Fruit fly (Drosophila melanogaster): ENCODE results near the gene Swt1.
A peak's percentile ranks its signal among the peaks of the same experiment; 100 is the strongest.

Swt1 gene

DNA sequence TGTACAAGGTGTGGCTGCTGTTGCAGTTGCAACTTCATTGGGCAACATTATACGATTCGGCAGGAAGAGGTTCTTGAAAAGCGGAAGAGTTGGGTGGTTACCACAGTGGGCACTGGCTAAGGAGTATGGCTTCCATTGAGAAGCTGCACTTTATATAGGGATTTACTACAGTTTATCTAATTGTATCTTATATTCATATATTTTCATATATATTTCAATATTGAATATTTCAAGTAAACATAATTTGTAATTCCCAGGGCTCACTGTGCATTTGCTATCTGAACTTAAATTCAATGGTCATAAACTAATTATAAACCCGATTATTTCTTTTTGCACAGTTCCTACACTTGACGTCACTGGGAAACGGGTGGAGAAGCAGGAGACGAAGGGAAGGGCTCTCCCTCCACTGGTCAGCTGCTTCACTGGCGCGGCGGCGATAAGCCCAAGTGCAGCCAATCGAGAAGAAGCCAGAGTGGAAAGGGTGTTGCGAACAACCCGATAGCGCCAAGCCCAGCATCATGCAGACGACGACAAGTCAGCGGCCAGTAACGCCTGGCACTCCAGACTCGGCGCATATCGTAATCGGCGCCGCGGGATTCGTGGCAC is 4.5 kb upstream of the Swt1 start (continued):
- no peak for TF ChIP-seq fkh (GFP tag; optimal IDR thresholded peaks at IDR 0.05)
- peak; percentile 5 for TF ChIP-seq spab (GFP tag; optimal IDR thresholded peaks at IDR 0.05)
- TF ChIP-seq CG4318 (GFP tag; optimal IDR thresholded peaks at IDR 0.05) = peak; percentile 5
- TF ChIP-seq Eip93F (GFP tag; optimal IDR thresholded peaks at IDR 0.05) = no peak
- TF ChIP-seq cyc (GFP tag; optimal IDR thresholded peaks at IDR 0.05) = peak; percentile 19
- TF ChIP-seq CG6854 (GFP tag; optimal IDR thresholded peaks at IDR 0.05) = no peak
- TF ChIP-seq Sox15 (GFP tag; optimal IDR thresholded peaks at IDR 0.05) = no peak
- TF ChIP-seq CG6792 (GFP tag; optimal IDR thresholded peaks at IDR 0.05) = peak; percentile 46
- TF ChIP-seq CG7368 (GFP tag; optimal IDR thresholded peaks at IDR 0.05) = peak; percentile 31
- peak; percentile 61 for TF ChIP-seq svp (GFP tag)
- TF ChIP-seq fd85E (GFP tag; optimal IDR thresholded peaks at IDR 0.05) = no peak
- TF ChIP-seq Lpt (GFP tag; optimal IDR thresholded peaks at IDR 0.05) = peak; percentile 33
- no peak for TF ChIP-seq Hr38 (GFP tag; optimal IDR thresholded peaks at IDR 0.05)
- TF ChIP-seq Eip75B (GFP tag; optimal IDR thresholded peaks at IDR 0.05) = peak; percentile 29
- peak; percentile 53 for TF ChIP-seq CG10669 (GFP tag; optimal IDR thresholded peaks at IDR 0.05)
- peak; percentile 53; the same call in 2 of the 3 replicates for TF ChIP-seq CG6163 (GFP tag; IDR thresholded peaks at IDR 0.05)
- no peak for TF ChIP-seq Met (GFP tag; optimal IDR thresholded peaks at IDR 0.05)
- peak; percentile 65 for TF ChIP-seq CG15336 (GFP tag; IDR thresholded peaks at IDR 0.05)
- TF ChIP-seq fd59A (GFP tag; optimal IDR thresholded peaks at IDR 0.05) = peak; percentile 44
- TF ChIP-seq CG3919 (GFP tag; optimal IDR thresholded peaks at IDR 0.05) = peak; percentile 53
- peak; percentile 4 for TF ChIP-seq Sox14 (GFP tag; optimal IDR thresholded peaks at IDR 0.05)
- TF ChIP-seq dac (GFP tag; optimal IDR thresholded peaks at IDR 0.05) = no peak
- TF ChIP-seq CG8319 (GFP tag; optimal IDR thresholded peaks at IDR 0.05) = no peak
- TF ChIP-seq Ets96B (tag; optimal IDR thresholded peaks at IDR 0.05) = peak; percentile 51
- TF ChIP-seq CG8632 (GFP tag; optimal IDR thresholded peaks at IDR 0.05) = peak; percentile 29
- no peak for TF ChIP-seq CG9139 (GFP tag; optimal IDR thresholded peaks at IDR 0.05)

dm6 chrX:18094130-18094529 is 3.8 kb upstream of the Swt1 start:
- TF ChIP-seq Eip78C (GFP tag) (peak; percentile 24), CG8632 (GFP tag; optimal IDR thresholded peaks at IDR 0.05) (no peak)

- TF ChIP-seq CG11902 (GFP tag; optimal IDR thresholded peaks at IDR 0.05) (peak; percentile 71), fd85E (GFP tag; optimal IDR thresholded peaks at IDR 0.05) (peak; percentile 38), CG6854 (GFP tag; optimal IDR thresholded peaks at IDR 0.05) (peak; percentile 27), eg (GFP tag; IDR thresholded peaks at IDR 0.05) (peak; percentile 65), CG4318 (GFP tag; optimal IDR thresholded peaks at IDR 0.05) (peak; percentile 52), CG3919 (GFP tag; optimal IDR thresholded peaks at IDR 0.05) (peak; percentile 80), Lpt (GFP tag; optimal IDR thresholded peaks at IDR 0.05) (peak; percentile 63), Gug (GFP tag; IDR thresholded peaks at IDR 0.05) (peak; percentile 71), CG31627 (GFP tag; optimal IDR thresholded peaks at IDR 0.05) (peak; percentile 87), Hr39 (GFP tag; optimal IDR thresholded peaks at IDR 0.05) (peak; percentile 82), svp (GFP tag) (peak; percentile 90), Sox15 (GFP tag; optimal IDR thresholded peaks at IDR 0.05) (peak; percentile 74), CG11762 (GFP tag; optimal IDR thresholded peaks at IDR 0.05; ENCODE audit: insufficient read depth) (peak; percentile 61), OdsH (GFP tag; optimal IDR thresholded peaks at IDR 0.05) (peak; percentile 85), Eip93F (GFP tag; optimal IDR thresholded peaks at IDR 0.05) (peak; percentile 40), CG8319 (GFP tag; optimal IDR thresholded peaks at IDR 0.05) (peak; percentile 68), pdm3 (GFP tag; optimal IDR thresholded peaks at IDR 0.05) (peak; percentile 83), vri (GFP tag; optimal IDR thresholded peaks at IDR 0.05) (peak; percentile 89), CG6792 (GFP tag; optimal IDR thresholded peaks at IDR 0.05) (peak; percentile 72), CG8632 (GFP tag; optimal IDR thresholded peaks at IDR 0.05) (peak; percentile 74), CG10631 (GFP tag; optimal IDR thresholded peaks at IDR 0.05) (peak; percentile 76), Met (GFP tag; optimal IDR thresholded peaks at IDR 0.05) (peak; percentile 87), CG15336 (GFP tag; IDR thresholded peaks at IDR 0.05) (peak; percentile 76), dsx (GFP tag; optimal IDR thresholded peaks at IDR 0.05; ENCODE audit: poor library complexity, severe bottlenecking) (peak; percentile 65), CG16779 (tag; optimal IDR thresholded peaks at IDR 0.05) (peak; percentile 17), CG6163 (GFP tag; IDR thresholded peaks at IDR 0.05) (peak; percentile 73), esn (GFP tag; optimal IDR thresholded peaks at IDR 0.05) (peak; percentile 87), cyc (GFP tag; optimal IDR thresholded peaks at IDR 0.05) (peak; percentile 85), CG34406 (GFP tag; optimal IDR thresholded peaks at IDR 0.05) (peak; percentile 81), Eip78C (GFP tag) (peak; percentile 90), CG11294 (GFP tag; IDR thresholded peaks at IDR 0.05) (peak; percentile 56; the same call in 1 of the 2 replicates), Eip75B (GFP tag; optimal IDR thresholded peaks at IDR 0.05) (peak; percentile 75), Smox (GFP tag; optimal IDR thresholded peaks at IDR 0.05) (peak; percentile 87), ss (GFP tag; optimal IDR thresholded peaks at IDR 0.05) (peak; percentile 38 to 71), net (GFP tag; optimal IDR thresholded peaks at IDR 0.05) (peak; percentile 65)
Measured at dm6 chrX:18092810-18093222, 2.5 kb upstream of the Swt1 start, which contains the start of gene RhoGAP16F. Gene RhoGAP16F (plus strand): TSS chrX:18093145.
